Worm (Caenorhabditis elegans) whole organism, early embryonic: ENCODE measurements around the gene melo-1.

Experiments
- B0310.2 ChIP-seq: sonication (generic microtip); optimal IDR thresholded peaks from 2 replicates; lab custom pipeline; 2016; ENCODE audit warnings: mild to moderate bottlenecking, missing genetic modification characterization, missing compliant biosample characterization
- F13C5.2 ChIP-seq: sonication (generic microtip); optimal IDR thresholded peaks from 2 replicates; lab custom pipeline; 2017; ENCODE audit warnings: mild to moderate bottlenecking, missing genetic modification characterization, inconsistent platforms, missing compliant biosample characterization
- ama-1 ChIP-seq: fragments of 150-350 bp; optimal IDR thresholded peaks from 2 replicates; lab custom pipeline; 2014
- flt-1 ChIP-seq: fragments of 200-800 bp; sonication (Bioruptor generic); IDR thresholded peaks from 2 replicates; pipeline ENCODE4 v1.3.6; 2022; ENCODE audit warnings: missing genetic modification characterization, missing compliant biosample characterization
- hmg-4 ChIP-seq: fragments of 200-800 bp; sonication (Bioruptor generic); optimal IDR thresholded peaks from 2 replicates; lab custom pipeline; 2018; ENCODE audit warnings: mild to moderate bottlenecking, missing genetic modification characterization, missing compliant biosample characterization
- scrt-1 ChIP-seq: fragments of 200-800 bp; sonication (Bioruptor generic); IDR thresholded peaks from 2 replicates; pipeline ENCODE4 v1.3.6; 2022; ENCODE audit warnings: missing genetic modification characterization, missing compliant biosample characterization
- tbx-11 ChIP-seq: fragments of 200-800 bp; sonication (Bioruptor generic); IDR thresholded peaks from 2 replicates; pipeline ENCODE4 v1.3.6; 2022; ENCODE audit warnings: missing genetic modification characterization, missing compliant biosample characterization
- tbx-37 ChIP-seq: fragments of 200-800 bp; sonication (Bioruptor generic); conservative IDR thresholded peaks from 2 replicates; pipeline ENCODE4 v1.3.6; 2022; ENCODE audit warnings: missing genetic modification reagents, missing genetic modification characterization, missing compliant biosample characterization

ce11 chrIV:14764719-14765173 lies 22.1 kb upstream of the melo-1 start:
- no peak for TF ChIP-seq tbx-11 (GFP tag; lab: Robert Waterston, UW)
- TF ChIP-seq F13C5.2 (tag; lab: Kevin White, UChicago): no peak
- no peak for TF ChIP-seq ama-1 (lab: Kevin White, UChicago)
- no peak for TF ChIP-seq flt-1 (GFP tag; lab: Robert Waterston, UW)
- no peak for TF ChIP-seq scrt-1 (GFP tag; lab: Robert Waterston, UW)
- no peak for TF ChIP-seq hmg-4 (GFP tag; lab: Kevin White, UChicago)
- no peak for TF ChIP-seq tbx-37 (GFP tag; lab: Robert Waterston, UW)
- no peak for TF ChIP-seq B0310.2 (tag; lab: Kevin White, UChicago)
